Worm (Caenorhabditis elegans): Measurements from ENCODE around the gene srx-130.

DNA sequence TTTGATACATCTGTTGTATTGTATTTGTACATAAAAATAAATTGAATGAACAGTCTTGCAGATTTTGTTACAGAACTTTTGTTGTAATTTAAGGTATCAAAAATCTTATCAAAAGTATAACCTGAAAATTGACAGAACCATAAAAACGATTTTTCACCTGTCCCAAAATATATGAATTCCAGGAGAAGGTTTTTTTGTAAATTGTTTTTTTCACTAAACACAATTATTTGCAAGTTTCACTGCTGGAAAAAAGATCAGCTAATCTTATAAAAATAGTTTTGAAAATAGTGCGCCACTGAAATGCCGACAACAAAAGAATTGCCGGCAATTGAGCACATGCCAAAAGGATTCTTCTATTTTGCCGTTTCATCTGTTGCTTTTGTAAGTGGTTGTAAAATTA is at the start of gene srx-130:
- no peak for TF ChIP-seq F13C5.2 (tag; optimal IDR thresholded peaks at IDR 0.05)
- TF ChIP-seq ama-1 (optimal IDR thresholded peaks at IDR 0.05) = no peak
- TF ChIP-seq flt-1 (GFP tag; IDR thresholded peaks at IDR 0.05) = no peak
- TF ChIP-seq ceh-36 (tag; optimal IDR thresholded peaks at IDR 0.05) = no peak
- TF ChIP-seq hmg-4 (GFP tag; optimal IDR thresholded peaks at IDR 0.05) = no peak
- TF ChIP-seq pes-1 (GFP tag; IDR thresholded peaks at IDR 0.05) = no peak
- no peak for TF ChIP-seq tbx-11 (GFP tag; IDR thresholded peaks at IDR 0.05)
- TF ChIP-seq ets-7 (tag; optimal IDR thresholded peaks at IDR 0.05) = no peak

Data from whole organism, early embryonic.